Fruit fly (Drosophila melanogaster) whole organism, embryonic: ENCODE measurements around the gene CG31551.

Source experiments
- CG10366 ChIP-seq: fragments of 200-800 bp; sonication (Bioruptor generic); IDR thresholded peaks from 2 replicates; pipeline ENCODE4 v1.3.6; 2022; ENCODE audit warnings: missing biosample characterization, missing genetic modification characterization
- CG12104 ChIP-seq: fragments of 200-800 bp; sonication (Bioruptor generic); optimal IDR thresholded peaks from 3 replicates; lab custom pipeline; 2016; ENCODE audit warnings: missing biosample characterization, missing genetic modification characterization
- CG12155 ChIP-seq: fragments of 200-800 bp; sonication (Bioruptor generic); optimal IDR thresholded peaks from 3 replicates; lab custom pipeline; 2016; ENCODE audit warnings: missing biosample characterization, missing genetic modification characterization
- CG12391 ChIP-seq: fragments of 200-800 bp; sonication (Bioruptor generic); optimal IDR thresholded peaks from 3 replicates; lab custom pipeline; 2018; ENCODE audit warnings: missing biosample characterization, mild to moderate bottlenecking, missing genetic modification characterization, moderate library complexity
- CG14441 ChIP-seq: fragments of 200-800 bp; sonication (Bioruptor generic); IDR thresholded peaks from 2 replicates; pipeline ENCODE4 v1.3.6; 2022; ENCODE audit warnings: missing biosample characterization, missing genetic modification characterization
- CG15073 ChIP-seq: fragments of 200-800 bp; sonication (Bioruptor generic); optimal IDR thresholded peaks from 2 replicates; lab custom pipeline; 2016; ENCODE audit warnings: missing biosample characterization, missing genetic modification characterization
- CG15514 ChIP-seq: fragments of 200-800 bp; sonication (Bioruptor generic); optimal IDR thresholded peaks from 3 replicates; lab custom pipeline; 2017; ENCODE audit warnings: missing biosample characterization, missing genetic modification characterization, mild to moderate bottlenecking, moderate library complexity, missing genetic modification reagents
- CG16863 ChIP-seq: fragments of 200-800 bp; sonication (Bioruptor generic); optimal IDR thresholded peaks from 3 replicates; lab custom pipeline; 2016; ENCODE audit warnings: missing biosample characterization, missing genetic modification characterization
- CG17186 ChIP-seq: fragments of 200-800 bp; sonication (Bioruptor generic); optimal IDR thresholded peaks from 3 replicates; lab custom pipeline; 2017; ENCODE audit warnings: missing biosample characterization, missing genetic modification reagents, missing genetic modification characterization
- CG17361 ChIP-seq: fragments of 200-800 bp; sonication (Bioruptor generic); IDR thresholded peaks from 3 replicates; pipeline ENCODE4 v1.3.6; 2022; ENCODE audit warnings: missing biosample characterization, missing genetic modification characterization
- CG18011 ChIP-seq: fragments of 200-800 bp; sonication (Bioruptor generic); optimal IDR thresholded peaks from 2 replicates; lab custom pipeline; 2017; ENCODE audit warnings: missing biosample characterization, missing genetic modification characterization, mild to moderate bottlenecking, moderate library complexity, missing genotype
- CG18262 ChIP-seq: fragments of 200-800 bp; optimal IDR thresholded peaks from 3 replicates; lab custom pipeline; 2019; ENCODE audit warnings: missing biosample characterization, mild to moderate bottlenecking, missing genetic modification characterization, moderate library complexity
- CG18599 ChIP-seq: fragments of 200-800 bp; sonication (Bioruptor generic); optimal IDR thresholded peaks from 3 replicates; lab custom pipeline; 2017; ENCODE audit warnings: missing biosample characterization, missing genetic modification characterization, mild to moderate bottlenecking, moderate library complexity, missing genetic modification reagents
- CG32772 ChIP-seq: fragments of 200-800 bp; sonication (Bioruptor generic); IDR thresholded peaks from 2 replicates; pipeline ENCODE4 v1.3.6; 2022; ENCODE audit warnings: missing biosample characterization, missing genetic modification characterization
- CG34376 ChIP-seq: fragments of 200-800 bp; sonication (Bioruptor generic); optimal IDR thresholded peaks from 2 replicates; lab custom pipeline; 2018; ENCODE audit warnings: missing biosample characterization, mild to moderate bottlenecking, missing genetic modification characterization
- CG4404 ChIP-seq: fragments of 200-800 bp; sonication (Bioruptor generic); IDR thresholded peaks from 2 replicates; pipeline ENCODE4 v1.3.6; 2022; ENCODE audit warnings: missing biosample characterization, missing genetic modification characterization
- CG7271 ChIP-seq: fragments of 200-800 bp; sonication (Bioruptor generic); optimal IDR thresholded peaks from 2 replicates; lab custom pipeline; 2018; ENCODE audit warnings: missing biosample characterization, mild to moderate bottlenecking, missing genetic modification characterization, moderate library complexity
- CG7556 ChIP-seq: fragments of 200-800 bp; sonication (Bioruptor generic); optimal IDR thresholded peaks from 2 replicates; lab custom pipeline; 2017; ENCODE audit warnings: missing biosample characterization, mild to moderate bottlenecking, missing genetic modification characterization
- CG7839 ChIP-seq: fragments of 200-800 bp; sonication (Bioruptor generic); optimal IDR thresholded peaks from 3 replicates; lab custom pipeline; 2018; ENCODE audit warnings: missing biosample characterization, mild to moderate bottlenecking, missing genetic modification characterization, moderate library complexity
- CG8281 ChIP-seq: fragments of 200-800 bp; sonication (Bioruptor generic); optimal IDR thresholded peaks from 2 replicates; lab custom pipeline; 2018; ENCODE audit warnings: missing biosample characterization, mild to moderate bottlenecking, missing genetic modification characterization, moderate library complexity
- Drgx ChIP-seq: fragments of 200-800 bp; sonication (Bioruptor generic); IDR thresholded peaks from 2 replicates; pipeline ENCODE4 v1.3.6; 2022; ENCODE audit warnings: missing biosample characterization, missing genetic modification characterization
- HHEX ChIP-seq: fragments of 200-800 bp; sonication (Bioruptor generic); optimal IDR thresholded peaks from 3 replicates; lab custom pipeline; 2017; ENCODE audit warnings: missing biosample characterization, mild to moderate bottlenecking, missing genetic modification characterization, missing genetic modification reagents
- HLH4C ChIP-seq: fragments of 200-800 bp; sonication (Bioruptor generic); IDR thresholded peaks from 3 replicates; pipeline ENCODE4 v1.3.6; 2022; ENCODE audit warnings: missing biosample characterization, missing genetic modification characterization; ENCODE audit not compliant: partially characterized antibody
- Lhr ChIP-seq: fragments of 200-800 bp; sonication (Bioruptor generic); optimal IDR thresholded peaks from 3 replicates; lab custom pipeline; 2017; ENCODE audit warnings: mild to moderate bottlenecking, missing biosample characterization, missing genetic modification reagents, missing genetic modification characterization
- Lim3 ChIP-seq: fragments of 200-800 bp; sonication (Bioruptor generic); IDR thresholded peaks from 2 replicates; pipeline ENCODE4 v1.3.6; 2022; ENCODE audit warnings: missing biosample characterization, missing genetic modification characterization
- Med ChIP-seq: fragments of 200-800 bp; sonication (Bioruptor generic); peaks from one replicate; lab custom pipeline; 2016; ENCODE audit warnings: missing biosample characterization, missing genetic modification characterization, mild to moderate bottlenecking, inconsistent platforms, moderate library complexity
- NK7.1 ChIP-seq: fragments of 200-800 bp; sonication (Bioruptor generic); optimal IDR thresholded peaks from 3 replicates; lab custom pipeline; 2016; ENCODE audit warnings: missing biosample characterization, missing genetic modification characterization
- Nf-YA ChIP-seq: fragments of 200-800 bp; sonication (Bioruptor generic); IDR thresholded peaks from 2 replicates; pipeline ENCODE4 v1.3.6; 2022; ENCODE audit warnings: missing biosample characterization, missing genetic modification characterization
- Oli ChIP-seq: fragments of 200-800 bp; sonication (Bioruptor generic); optimal IDR thresholded peaks from 2 replicates; lab custom pipeline; 2018; ENCODE audit warnings: missing biosample characterization, mild to moderate bottlenecking, missing genetic modification characterization, moderate library complexity
- Rfx ChIP-seq: fragments of 200-800 bp; sonication (Bioruptor generic); IDR thresholded peaks from 2 replicates; pipeline ENCODE4 v1.3.6; 2022; ENCODE audit warnings: missing biosample characterization, missing genetic modification characterization
- Sox100B ChIP-seq: fragments of 200-800 bp; sonication (Bioruptor generic); optimal IDR thresholded peaks from 3 replicates; lab custom pipeline; 2018; ENCODE audit warnings: missing biosample characterization, mild to moderate bottlenecking, missing genetic modification characterization
- Vsx1 ChIP-seq: fragments of 200-800 bp; sonication (Bioruptor generic); optimal IDR thresholded peaks from 2 replicates; lab custom pipeline; 2017; ENCODE audit warnings: missing biosample characterization, mild to moderate bottlenecking, missing genetic modification characterization, missing genetic modification reagents
- Xbp1 ChIP-seq: fragments of 200-800 bp; sonication (Bioruptor generic); optimal IDR thresholded peaks from 3 replicates; lab custom pipeline; 2016; ENCODE audit warnings: missing biosample characterization, mild to moderate bottlenecking, missing genetic modification characterization
- Xrp1 ChIP-seq: fragments of 200-800 bp; sonication (Bioruptor generic); IDR thresholded peaks from 2 replicates; pipeline ENCODE4 v1.3.6; 2022; ENCODE audit warnings: missing biosample characterization, missing genetic modification characterization
- ara ChIP-seq: fragments of 200-800 bp; sonication (Bioruptor generic); IDR thresholded peaks from 2 replicates; pipeline ENCODE4 v1.3.6; 2022; ENCODE audit warnings: missing biosample characterization, missing genetic modification characterization
- ato ChIP-seq: fragments of 200-800 bp; sonication (Bioruptor generic); IDR thresholded peaks from 2 replicates; pipeline ENCODE4 v1.3.6; 2022; ENCODE audit warnings: missing biosample characterization, missing genetic modification characterization; ENCODE audit not compliant: partially characterized antibody
- br ChIP-seq: fragments of >200 bp; optimal IDR thresholded peaks from 2 replicates; lab custom pipeline; 2017
- croc ChIP-seq: fragments of 200-800 bp; sonication (Bioruptor generic); conservative IDR thresholded peaks from 3 replicates; pipeline ENCODE4 v1.3.6; 2022; ENCODE audit warnings: missing biosample characterization, missing genetic modification characterization
- emc ChIP-seq: fragments of 200-800 bp; sonication (Bioruptor generic); optimal IDR thresholded peaks from 2 replicates; lab custom pipeline; 2016; ENCODE audit warnings: missing biosample characterization, missing genetic modification characterization
- gfzf ChIP-seq: fragments of 200-800 bp; sonication (Bioruptor generic); optimal IDR thresholded peaks from 2 replicates; lab custom pipeline; 2016; ENCODE audit warnings: missing biosample characterization, mild to moderate bottlenecking, missing genetic modification characterization, moderate library complexity
- grn ChIP-seq: fragments of 200-800 bp; sonication (Bioruptor generic); optimal IDR thresholded peaks from 3 replicates; lab custom pipeline; 2017; ENCODE audit warnings: missing biosample characterization, missing genetic modification characterization
- gsb-n ChIP-seq: fragments of 200-800 bp; sonication (Bioruptor generic); optimal IDR thresholded peaks from 3 replicates; lab custom pipeline; 2018; ENCODE audit warnings: missing biosample characterization, mild to moderate bottlenecking, missing genetic modification characterization
- hth ChIP-seq: fragments of >200 bp; optimal IDR thresholded peaks from 2 replicates; lab custom pipeline; 2017; ENCODE audit warnings: inconsistent platforms
- pfk ChIP-seq: fragments of 200-800 bp; sonication (Bioruptor generic); optimal IDR thresholded peaks from 2 replicates; lab custom pipeline; 2018; ENCODE audit warnings: missing biosample characterization, mild to moderate bottlenecking, missing genetic modification characterization, moderate library complexity
- pros ChIP-seq: fragments of 200-800 bp; sonication (Bioruptor generic); optimal IDR thresholded peaks from 3 replicates; lab custom pipeline; 2019; ENCODE audit warnings: missing biosample characterization, mild to moderate bottlenecking, missing genetic modification characterization, moderate library complexity
- row ChIP-seq: fragments of 200-800 bp; sonication (Bioruptor generic); IDR thresholded peaks from 3 replicates; pipeline ENCODE4 v1.3.6; 2022; ENCODE audit warnings: missing biosample characterization, missing genetic modification characterization
- slbo ChIP-seq: fragments of 200-800 bp; sonication (Bioruptor generic); IDR thresholded peaks from 2 replicates; pipeline ENCODE4 v1.3.6; 2022; ENCODE audit warnings: missing biosample characterization, missing genetic modification characterization
- stwl ChIP-seq: fragments of 200-800 bp; sonication (Bioruptor generic); optimal IDR thresholded peaks from 3 replicates; lab custom pipeline; 2018; ENCODE audit warnings: missing biosample characterization, mild to moderate bottlenecking, missing genetic modification characterization, moderate library complexity
- tio ChIP-seq: fragments of 200-800 bp; sonication (Bioruptor generic); optimal IDR thresholded peaks from 2 replicates; lab custom pipeline; 2017; ENCODE audit warnings: missing biosample characterization, missing genetic modification characterization, inconsistent platforms
- twi ChIP-seq: fragments of 200-800 bp; optimal IDR thresholded peaks from 2 replicates; lab custom pipeline; 2019; ENCODE audit warnings: missing biosample characterization, mild to moderate bottlenecking, missing genetic modification characterization, moderate library complexity
- vfl ChIP-seq: fragments of 200-800 bp; sonication (Bioruptor generic); optimal IDR thresholded peaks from 2 replicates; lab custom pipeline; 2016; ENCODE audit warnings: missing biosample characterization, missing genetic modification characterization

Gene CG31551

DNA sequence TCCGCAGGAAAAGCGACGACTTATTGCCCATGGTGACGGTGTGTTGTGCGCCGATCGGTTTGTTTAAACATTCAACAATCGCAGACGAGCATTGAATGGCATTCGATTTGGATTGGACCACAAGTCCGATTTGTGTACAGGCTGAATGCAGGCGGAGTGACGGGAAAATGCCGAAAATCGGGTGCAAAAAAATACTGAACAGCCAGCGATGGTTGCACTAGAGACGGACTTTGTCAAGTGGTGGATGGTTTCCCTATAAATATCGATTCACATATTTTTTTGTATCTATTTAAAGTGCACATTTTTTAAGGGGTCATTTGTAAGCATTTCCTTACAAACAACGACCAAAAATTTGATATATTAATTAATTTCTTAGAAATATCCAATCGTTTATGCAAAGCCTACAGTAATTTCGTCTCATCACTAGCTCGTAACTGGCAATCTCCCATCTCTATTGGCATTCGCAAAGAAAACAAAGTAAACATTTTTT, 27.1 kb downstream of the CG31551 start, which contains the start of the genes elm and MED27 (continued):
- TF ChIP-seq CG7556 (peak; percentile 85), croc (GFP tag; lab: Robert Waterston, UW) (peak; percentile 90), CG17361 (peak; percentile 95), pfk (peak; percentile 11), CG12391 (peak; percentile 95), HHEX (peak; percentile 87), CG32772 (GFP tag; lab: Robert Waterston, UW) (peak; percentile 95), Med (GFP tag; lab: Kevin White, UChicago) (peak; percentile 98), Vsx1 (no peak), Lhr (GFP tag; lab: Kevin White, UChicago) (peak; percentile 92), CG15073 (GFP tag; lab: Kevin White, UChicago) (peak; percentile 64), vfl (peak; percentile 94), Rfx (GFP tag; lab: Robert Waterston, UW) (peak; percentile 96), CG18599 (peak; percentile 92), CG7271 (tag; lab: Kevin White, UChicago) (peak; percentile 83), ato (GFP tag; lab: Robert Waterston, UW) (peak; percentile 47; the same call in 1 of the 2 replicates), CG16863 (peak; percentile 87), grn (GFP tag; lab: Kevin White, UChicago) (peak; percentile 25), CG12155 (GFP tag; lab: Kevin White, UChicago) (peak; percentile 94), NK7.1 (GFP tag; lab: Kevin White, UChicago) (peak; percentile 71), hth (lab: Kevin White, UChicago) (no peak), CG18262 (peak; percentile 89), Xbp1 (GFP tag; lab: Kevin White, UChicago) (peak; percentile 98), Nf-YA (GFP tag; lab: Robert Waterston, UW) (peak; percentile 81), gfzf (GFP tag; lab: Kevin White, UChicago) (peak; percentile 89), CG7839 (tag; lab: Kevin White, UChicago) (peak; percentile 90), Sox100B (GFP tag; lab: Kevin White, UChicago) (peak; percentile 77), CG17186 (GFP tag; lab: Kevin White, UChicago) (peak; percentile 82), CG14441 (GFP tag; lab: Robert Waterston, UW) (peak; percentile 95), br (lab: Kevin White, UChicago) (no peak), HLH4C (GFP tag; lab: Robert Waterston, UW) (peak; percentile 88), pros (GFP tag; lab: Kevin White, UChicago) (peak; percentile 16), CG18011 (GFP tag; lab: Kevin White, UChicago) (peak; percentile 84), gsb-n (no peak), CG8281 (tag; lab: Kevin White, UChicago) (peak; percentile 69), CG12104 (peak; percentile 87), tio (GFP tag; lab: Kevin White, UChicago) (no peak), twi (tag; lab: Kevin White, UChicago) (peak; percentile 90), ara (GFP tag; lab: Robert Waterston, UW) (peak; percentile 90), stwl (peak; percentile 75), CG34376 (GFP tag; lab: Kevin White, UChicago) (peak; percentile 83), Oli (peak; percentile 86), slbo (GFP tag; lab: Robert Waterston, UW) (peak; percentile 97), CG15514 (GFP tag; lab: Kevin White, UChicago) (peak; percentile 89), CG10366 (GFP tag; lab: Robert Waterston, UW) (peak; percentile 92), Xrp1 (peak; percentile 95), CG4404 (GFP tag; lab: Robert Waterston, UW) (peak; percentile 97), emc (GFP tag; lab: Kevin White, UChicago) (peak; percentile 86), Lim3 (GFP tag; lab: Robert Waterston, UW) (peak; percentile 81), Drgx (GFP tag; lab: Robert Waterston, UW) (peak; percentile 81), row (peak; percentile 99)
